Worm (Caenorhabditis elegans) whole organism, late embryonic: ENCODE measurements around the gene C46E10.1.
A peak's percentile ranks its signal among the peaks of the same experiment; 100 is the strongest.

Experiments
- C08G9.2 ChIP-seq: sonication (generic microtip); optimal IDR thresholded peaks from 2 replicates; lab custom pipeline; 2016; ENCODE audit warnings: mild to moderate bottlenecking, missing genetic modification characterization, moderate library complexity, missing compliant biosample characterization
- F13H6.1 ChIP-seq: sonication (generic microtip); optimal IDR thresholded peaks from 2 replicates; lab custom pipeline; 2016; ENCODE audit warnings: missing genetic modification characterization, missing compliant biosample characterization
- K02D7.2 ChIP-seq: sonication (generic microtip); optimal IDR thresholded peaks from 2 replicates; lab custom pipeline; 2017; ENCODE audit warnings: mild to moderate bottlenecking, missing genetic modification characterization, missing compliant biosample characterization
- Y22D7AL.16 ChIP-seq: sonication (generic microtip); optimal IDR thresholded peaks from 2 replicates; lab custom pipeline; 2016; ENCODE audit warnings: missing genetic modification characterization, missing compliant biosample characterization
- ceh-18 ChIP-seq: sonication (generic microtip); optimal IDR thresholded peaks from 2 replicates; lab custom pipeline; 2016; ENCODE audit warnings: missing genetic modification characterization, missing compliant biosample characterization
- ceh-2 ChIP-seq: sonication (generic microtip); optimal IDR thresholded peaks from 2 replicates; lab custom pipeline; 2016; ENCODE audit warnings: missing genotype, missing genetic modification characterization, missing compliant biosample characterization
- ceh-22 ChIP-seq: sonication (generic microtip); optimal IDR thresholded peaks from 2 replicates; lab custom pipeline; 2017; ENCODE audit warnings: missing biosample characterization, missing genetic modification characterization
- ceh-24 ChIP-seq: sonication (generic microtip); optimal IDR thresholded peaks from 2 replicates; lab custom pipeline; 2016; ENCODE audit warnings: mild to moderate bottlenecking, missing genetic modification characterization, missing compliant biosample characterization
- ceh-31 ChIP-seq: sonication (generic microtip); optimal IDR thresholded peaks from 2 replicates; lab custom pipeline; 2016; ENCODE audit warnings: missing genetic modification characterization, missing compliant biosample characterization
- ceh-34 ChIP-seq: sonication (generic microtip); optimal IDR thresholded peaks from 2 replicates; lab custom pipeline; 2016; ENCODE audit warnings: mild to moderate bottlenecking, missing genetic modification characterization, missing compliant biosample characterization
- ceh-48 ChIP-seq: sonication (generic microtip); optimal IDR thresholded peaks from 2 replicates; lab custom pipeline; 2016; ENCODE audit warnings: missing genetic modification characterization, inconsistent platforms, missing compliant biosample characterization
- ceh-9 ChIP-seq: sonication (generic microtip); optimal IDR thresholded peaks from 2 replicates; lab custom pipeline; 2016; ENCODE audit warnings: mild to moderate bottlenecking, missing genetic modification characterization, inconsistent platforms, missing compliant biosample characterization
- che-1 ChIP-seq: sonication (generic microtip); optimal IDR thresholded peaks from 2 replicates; lab custom pipeline; 2016; ENCODE audit warnings: mild to moderate bottlenecking, missing genetic modification characterization, missing compliant biosample characterization
- dmd-4 ChIP-seq: sonication (generic microtip); optimal IDR thresholded peaks from 2 replicates; lab custom pipeline; 2016; ENCODE audit warnings: borderline replicate concordance, missing genetic modification characterization, missing compliant biosample characterization
- dve-1 ChIP-seq: sonication (generic microtip); optimal IDR thresholded peaks from 2 replicates; lab custom pipeline; 2017; ENCODE audit warnings: antibody characterized with exemption, mild to moderate bottlenecking, missing genetic modification characterization, missing compliant biosample characterization
- eyg-1 ChIP-seq: sonication (generic microtip); optimal IDR thresholded peaks from 2 replicates; lab custom pipeline; 2016; ENCODE audit warnings: missing genotype, missing genetic modification characterization, missing compliant biosample characterization
- fax-1 ChIP-seq: sonication (generic microtip); optimal IDR thresholded peaks from 2 replicates; lab custom pipeline; 2016; ENCODE audit warnings: missing genotype, missing genetic modification characterization, missing compliant biosample characterization
- fkh-10 ChIP-seq: fragments of 150-350 bp; optimal IDR thresholded peaks from 2 replicates; lab custom pipeline; 2014; ENCODE audit warnings: missing biosample characterization, missing genetic modification reagents, missing genetic modification characterization
- fkh-6 ChIP-seq: sonication (generic microtip); optimal IDR thresholded peaks from 2 replicates; lab custom pipeline; 2016; ENCODE audit warnings: missing genetic modification characterization, missing compliant biosample characterization
- hlh-15 ChIP-seq: sonication (generic microtip); optimal IDR thresholded peaks from 2 replicates; lab custom pipeline; 2016; ENCODE audit warnings: missing genetic modification characterization, missing compliant biosample characterization
- hlh-30 ChIP-seq: sonication (generic microtip); optimal IDR thresholded peaks from 2 replicates; lab custom pipeline; 2017; ENCODE audit warnings: antibody characterized with exemption, missing genetic modification characterization, missing compliant biosample characterization; ENCODE audit not compliant: insufficient read depth
- hlh-8 ChIP-seq: sonication (generic microtip); optimal IDR thresholded peaks from 2 replicates; lab custom pipeline; 2016; ENCODE audit warnings: missing genotype, missing genetic modification characterization, missing compliant biosample characterization
- madf-2 ChIP-seq: sonication (generic microtip); optimal IDR thresholded peaks from 2 replicates; lab custom pipeline; 2017; ENCODE audit warnings: missing genetic modification characterization, missing compliant biosample characterization
- mec-3 ChIP-seq: sonication (generic microtip); optimal IDR thresholded peaks from 2 replicates; lab custom pipeline; 2016; ENCODE audit warnings: borderline replicate concordance, missing genetic modification characterization, missing compliant biosample characterization
- nfya-1 ChIP-seq: sonication (generic microtip); optimal IDR thresholded peaks from 2 replicates; lab custom pipeline; 2017; ENCODE audit warnings: missing genetic modification characterization, mild to moderate bottlenecking, missing compliant biosample characterization, antibody characterized with exemption, moderate library complexity
- nhr-232 ChIP-seq: sonication (generic microtip); optimal IDR thresholded peaks from 2 replicates; lab custom pipeline; 2016; ENCODE audit warnings: missing genetic modification characterization, missing compliant biosample characterization
- npax-4 ChIP-seq: sonication (generic microtip); optimal IDR thresholded peaks from 2 replicates; lab custom pipeline; 2016; ENCODE audit warnings: missing genetic modification characterization, missing compliant biosample characterization
- odd-2 ChIP-seq: sonication (generic microtip); optimal IDR thresholded peaks from 2 replicates; lab custom pipeline; 2017; ENCODE audit warnings: antibody characterized with exemption, mild to moderate bottlenecking, missing genetic modification characterization, missing compliant biosample characterization
- pat-9 ChIP-seq: fragments of 200-800 bp; sonication (Bioruptor generic); optimal IDR thresholded peaks from 2 replicates; lab custom pipeline; 2018; ENCODE audit warnings: mild to moderate bottlenecking, missing genetic modification characterization, moderate library complexity, missing compliant biosample characterization
- pha-4 ChIP-seq: fragments of 150-350 bp; optimal IDR thresholded peaks from 2 replicates; lab custom pipeline; 2018; ENCODE audit warnings: missing biosample characterization, missing genetic modification reagents, missing genetic modification characterization
- pros-1 ChIP-seq: fragments of 150-350 bp; optimal IDR thresholded peaks from 2 replicates; lab custom pipeline; 2014; ENCODE audit warnings: missing biosample characterization, missing genetic modification reagents, missing genetic modification characterization
- sox-2 ChIP-seq: fragments of 200-800 bp; sonication (Bioruptor generic); IDR thresholded peaks from 2 replicates; pipeline ENCODE4 v1.3.6; 2022; ENCODE audit warnings: missing genetic modification reagents, missing genetic modification characterization, missing compliant biosample characterization
- sox-4 ChIP-seq: sonication (generic microtip); optimal IDR thresholded peaks from 2 replicates; lab custom pipeline; 2017; ENCODE audit warnings: mild to moderate bottlenecking, missing genetic modification characterization, inconsistent platforms, missing compliant biosample characterization
- tbx-7 ChIP-seq: sonication (generic microtip); optimal IDR thresholded peaks from 2 replicates; lab custom pipeline; 2016; ENCODE audit warnings: missing genotype, missing genetic modification characterization, missing compliant biosample characterization
- unc-42 ChIP-seq: sonication (generic microtip); optimal IDR thresholded peaks from 2 replicates; lab custom pipeline; 2016; ENCODE audit warnings: missing genotype, missing genetic modification characterization, missing compliant biosample characterization
- unc-55 ChIP-seq: sonication (generic microtip); optimal IDR thresholded peaks from 2 replicates; lab custom pipeline; 2017; ENCODE audit warnings: missing biosample characterization, missing genetic modification reagents, missing genetic modification characterization
- unc-86 ChIP-seq: sonication (generic microtip); optimal IDR thresholded peaks from 2 replicates; lab custom pipeline; 2016; ENCODE audit warnings: missing genetic modification characterization, missing compliant biosample characterization
- zip-5 ChIP-seq: sonication (generic microtip); optimal IDR thresholded peaks from 2 replicates; lab custom pipeline; 2016; ENCODE audit warnings: missing genetic modification characterization, missing compliant biosample characterization

Gene C46E10.1

DNA sequence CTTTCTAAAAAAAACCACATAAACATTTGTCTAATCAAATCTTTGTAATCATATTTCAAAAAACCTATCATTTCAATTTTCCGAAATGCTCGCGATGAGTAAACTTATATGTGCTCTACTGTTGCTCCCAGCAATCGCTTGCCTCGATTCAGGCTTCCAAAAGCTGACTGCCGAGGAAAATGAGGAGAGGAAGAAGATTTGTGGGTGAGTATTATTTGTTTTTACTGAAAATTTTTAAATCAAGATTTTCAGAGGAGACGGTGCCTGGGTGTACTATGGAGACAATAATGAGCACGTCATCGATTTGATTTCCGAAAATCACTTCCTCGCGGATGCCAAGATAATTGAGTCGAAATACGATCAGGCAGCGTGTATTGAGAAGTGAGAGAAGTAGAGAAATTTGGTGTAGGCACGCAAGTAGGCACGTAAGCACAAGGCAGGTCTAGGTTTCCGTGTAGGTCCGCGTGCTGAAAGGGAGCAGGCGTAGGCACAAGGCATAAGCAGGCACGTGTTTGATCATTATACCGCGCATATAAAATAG, at the start of gene C46E10.1:
C46E10.1 (plus strand) TSS at position 51 of the 541 bp plus-strand sequence.
- TF ChIP-seq mec-3 (tag; lab: Kevin White, UChicago) (peak; percentile 6), F13H6.1 (tag; lab: Kevin White, UChicago) (no peak), K02D7.2 (no peak), dmd-4 (no peak), hlh-15 (tag; lab: Kevin White, UChicago) (no peak)

DNA sequence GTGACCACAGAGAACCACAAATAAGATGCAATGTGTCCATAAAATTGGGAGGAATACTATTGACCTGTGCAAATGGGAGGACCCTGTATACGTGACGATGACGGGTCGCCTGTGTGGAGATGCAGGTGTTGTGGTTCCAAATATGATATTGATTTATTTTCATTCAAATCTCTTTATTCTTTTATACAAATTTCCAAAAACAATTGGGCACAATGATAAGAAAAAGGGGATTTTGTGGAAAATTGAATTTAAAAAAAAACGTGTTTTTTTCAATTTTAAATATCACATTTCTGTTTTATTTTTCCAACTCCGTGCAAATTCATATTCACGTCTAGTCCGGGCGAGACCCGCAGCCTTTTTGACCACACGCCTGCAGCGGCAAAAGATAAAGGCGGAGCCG, 48.8 kb upstream of the C46E10.1 start, which contains the start of gene F19B10.2:
F19B10.2 (plus strand) TSS at position 301 of the 400 bp plus-strand sequence.
- no peak for TF ChIP-seq unc-86 (tag; lab: Kevin White, UChicago)
- no peak for TF ChIP-seq tbx-7
- no peak for TF ChIP-seq npax-4
- no peak for TF ChIP-seq dmd-4
- TF ChIP-seq zip-5 (tag; lab: Kevin White, UChicago), result no peak
- TF ChIP-seq ceh-18 (tag; lab: Kevin White, UChicago), result no peak
- no peak for TF ChIP-seq pat-9
- TF ChIP-seq hlh-30 (tag; lab: Kevin White, UChicago), result no peak
- TF ChIP-seq unc-55 (GFP tag; lab: Kevin White, UChicago), result no peak
- TF ChIP-seq eyg-1 (tag; lab: Kevin White, UChicago), result no peak
- no peak for TF ChIP-seq sox-2 (GFP tag; lab: Robert Waterston, UW)
- TF ChIP-seq C08G9.2 (tag; lab: Kevin White, UChicago), result no peak
- no peak for TF ChIP-seq F13H6.1 (tag; lab: Kevin White, UChicago)
- TF ChIP-seq pros-1 (tag; lab: Kevin White, UChicago), result no peak
- no peak for TF ChIP-seq Y22D7AL.16 (tag; lab: Kevin White, UChicago)
- TF ChIP-seq, all 69 proteins: peak for 0

DNA sequence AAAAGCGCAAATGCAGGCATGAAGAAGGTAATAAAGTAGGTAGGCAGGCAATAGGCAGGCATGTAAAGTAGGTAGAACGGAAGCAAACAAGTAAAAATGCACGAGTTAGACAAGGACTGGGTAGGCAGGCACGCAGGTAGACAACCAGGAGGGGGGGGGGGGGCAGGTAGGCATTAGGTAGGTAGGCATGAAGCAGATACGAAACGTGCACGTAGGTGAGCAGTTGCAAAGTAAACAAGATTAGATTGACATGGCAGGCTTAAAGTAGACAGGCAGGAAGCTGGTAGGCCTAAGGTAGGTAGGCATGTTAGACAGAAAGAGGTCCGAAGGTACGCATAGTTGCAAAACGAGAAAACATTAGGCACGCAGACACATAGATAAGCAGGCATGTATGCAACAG, 45.0 kb upstream of the C46E10.1 start:
- no peak for TF ChIP-seq dmd-4
- no peak for TF ChIP-seq hlh-30 (tag; lab: Kevin White, UChicago)
- TF ChIP-seq nhr-232 (tag; lab: Kevin White, UChicago), result no peak
- no peak for TF ChIP-seq ceh-31 (tag; lab: Kevin White, UChicago)
- no peak for TF ChIP-seq ceh-2 (tag; lab: Kevin White, UChicago)
- TF ChIP-seq madf-2 (tag; lab: Kevin White, UChicago), result no peak
- TF ChIP-seq dve-1 (tag; lab: Kevin White, UChicago), result no peak
- TF ChIP-seq che-1 (tag; lab: Kevin White, UChicago), result no peak
- TF ChIP-seq ceh-24 (tag; lab: Kevin White, UChicago), result no peak
- no peak for TF ChIP-seq fkh-6
- no peak for TF ChIP-seq ceh-22 (tag; lab: Kevin White, UChicago)
- TF ChIP-seq eyg-1 (tag; lab: Kevin White, UChicago), result no peak
- TF ChIP-seq sox-2 (GFP tag; lab: Robert Waterston, UW), result no peak
- TF ChIP-seq sox-4 (tag; lab: Kevin White, UChicago), result no peak
- no peak for TF ChIP-seq ceh-48 (tag; lab: Kevin White, UChicago)
- TF ChIP-seq pha-4 (tag; lab: Kevin White, UChicago), result no peak
- TF ChIP-seq fkh-10 (GFP tag; lab: Kevin White, UChicago), result no peak
- no peak for TF ChIP-seq mec-3 (tag; lab: Kevin White, UChicago)
- no peak for TF ChIP-seq unc-42 (tag; lab: Kevin White, UChicago)
- TF ChIP-seq, all 69 proteins: peak for 0

DNA sequence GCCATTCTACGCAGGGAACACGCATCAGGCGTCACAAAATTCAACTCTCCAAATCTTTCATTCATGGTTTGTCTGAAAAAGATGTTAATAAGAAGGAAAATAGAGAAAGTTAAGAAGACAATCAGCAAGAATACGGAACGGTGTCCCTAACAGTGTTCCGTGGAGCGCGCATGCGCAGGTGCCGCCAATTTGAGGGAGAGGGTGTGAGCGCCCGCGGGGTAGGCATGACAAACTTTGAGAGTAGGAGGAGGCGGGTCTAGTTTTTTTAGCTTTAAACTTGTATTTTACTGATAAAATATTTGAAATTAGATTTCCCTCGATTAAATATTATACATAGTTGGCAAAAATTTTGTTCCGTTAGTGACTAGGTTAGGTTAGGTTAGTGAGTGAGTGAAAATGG, 43.7 kb upstream of the C46E10.1 start:
- TF ChIP-seq hlh-8 (tag; lab: Kevin White, UChicago) (no peak), unc-86 (tag; lab: Kevin White, UChicago) (no peak), tbx-7 (no peak), hlh-15 (tag; lab: Kevin White, UChicago) (no peak), ceh-9 (tag; lab: Kevin White, UChicago) (no peak), unc-42 (tag; lab: Kevin White, UChicago) (no peak), fax-1 (tag; lab: Kevin White, UChicago) (no peak), odd-2 (tag; lab: Kevin White, UChicago) (no peak), ceh-31 (tag; lab: Kevin White, UChicago) (no peak), nfya-1 (no peak), pros-1 (tag; lab: Kevin White, UChicago) (no peak), mec-3 (tag; lab: Kevin White, UChicago) (no peak), ceh-34 (tag; lab: Kevin White, UChicago) (no peak), madf-2 (tag; lab: Kevin White, UChicago) (no peak)
- TF ChIP-seq, all 69 proteins: peak for 0
